Fruit fly (Drosophila melanogaster): ENCODE measurements around the gene CG1409.

CG1409 gene

DNA sequence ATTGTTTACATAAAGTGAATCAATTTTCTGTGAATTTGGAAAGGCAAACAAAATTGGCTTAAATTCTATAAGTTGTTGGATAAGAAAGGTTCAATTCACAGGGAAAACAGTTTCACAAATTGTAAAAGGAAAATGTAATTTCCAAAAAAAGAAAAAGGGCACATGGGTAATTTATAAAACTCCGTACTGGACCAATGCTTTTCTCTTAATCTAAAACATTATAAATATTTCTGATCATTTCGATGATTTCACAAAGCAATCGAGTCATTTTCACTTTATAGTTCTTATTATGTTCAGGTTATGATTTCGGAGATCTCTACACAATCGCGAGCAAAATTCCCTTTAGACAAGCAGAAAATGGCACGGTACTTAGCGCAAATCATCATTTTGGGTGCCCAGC is at the start of gene CG1409:
Gene CG1409 (plus strand): TSS at position 301 of the 400 bp plus-strand sequence.
- no peak for TF ChIP-seq insv (optimal IDR thresholded peaks at IDR 0.05)
- no peak for TF ChIP-seq Sin3A (optimal IDR thresholded peaks at IDR 0.05)
- TF ChIP-seq Myc (optimal IDR thresholded peaks at IDR 0.05): no peak
- no peak for TF ChIP-seq ttk (optimal IDR thresholded peaks at IDR 0.05)
- TF ChIP-seq h (optimal IDR thresholded peaks at IDR 0.05): no peak
- TF ChIP-seq psq (optimal IDR thresholded peaks at IDR 0.05): no peak

- TF ChIP-seq Myc (optimal IDR thresholded peaks at IDR 0.05): no peak
- no peak for TF ChIP-seq ttk (optimal IDR thresholded peaks at IDR 0.05)
- TF ChIP-seq h (optimal IDR thresholded peaks at IDR 0.05): no peak
- TF ChIP-seq psq (optimal IDR thresholded peaks at IDR 0.05): no peak
- no peak for TF ChIP-seq insv (optimal IDR thresholded peaks at IDR 0.05)
- TF ChIP-seq Sin3A (optimal IDR thresholded peaks at IDR 0.05): no peak
Measured at dm6 chrX:7822910-7823309, 35.1 kb upstream of the CG1409 start.

DNA sequence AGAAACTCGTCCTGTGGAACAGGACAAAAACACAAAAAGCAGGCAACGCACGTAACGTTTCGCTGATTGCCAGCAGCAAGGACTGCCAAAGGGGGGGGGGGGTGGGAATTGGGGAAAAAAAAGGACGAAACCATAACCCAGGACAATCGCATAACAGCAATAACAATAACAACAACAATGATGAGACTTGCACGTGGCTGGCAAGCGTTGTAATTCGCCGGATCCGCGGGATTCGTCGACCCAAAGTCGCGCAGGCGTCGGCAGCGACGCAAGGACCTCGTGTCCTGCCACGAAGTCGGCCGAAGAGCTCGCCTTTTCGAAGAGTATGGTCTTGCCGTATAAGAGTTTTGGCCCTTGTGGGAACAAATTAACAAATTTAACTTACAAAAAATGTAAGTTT is 32.7 kb upstream of the CG1409 start:
- no peak for TF ChIP-seq insv (optimal IDR thresholded peaks at IDR 0.05)
- no peak for TF ChIP-seq psq (optimal IDR thresholded peaks at IDR 0.05)
- no peak for TF ChIP-seq ttk (optimal IDR thresholded peaks at IDR 0.05)
- TF ChIP-seq h (optimal IDR thresholded peaks at IDR 0.05): no peak
- no peak for TF ChIP-seq Sin3A (optimal IDR thresholded peaks at IDR 0.05)
- TF ChIP-seq Myc (optimal IDR thresholded peaks at IDR 0.05): no peak

DNA sequence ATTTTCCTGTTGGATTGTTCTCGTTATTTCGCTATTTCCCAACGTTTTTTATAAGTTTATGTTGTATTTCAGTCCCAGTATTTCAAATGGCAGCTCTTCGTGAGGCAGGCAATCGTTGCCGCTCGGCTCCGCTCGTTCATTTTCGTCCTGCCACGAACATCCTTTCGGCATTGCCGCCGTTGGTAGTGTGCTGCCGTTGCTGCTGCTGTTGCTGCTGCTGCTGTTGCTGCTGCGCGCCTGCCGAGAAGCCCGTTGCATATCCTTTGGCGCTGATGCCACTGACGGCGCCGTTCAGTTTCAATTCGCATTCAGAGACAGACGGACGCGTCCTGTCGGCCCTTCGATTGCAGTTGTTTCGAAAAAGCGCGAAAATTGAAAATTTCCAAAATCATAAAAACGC is 32.1 kb upstream of the CG1409 start, which contains the start of gene CARPA:
Gene CARPA (plus strand): TSS at position 301 of the 400 bp plus-strand sequence.
- TF ChIP-seq Myc (optimal IDR thresholded peaks at IDR 0.05) (no peak), ttk (optimal IDR thresholded peaks at IDR 0.05) (no peak), h (optimal IDR thresholded peaks at IDR 0.05) (no peak), Sin3A (optimal IDR thresholded peaks at IDR 0.05) (no peak), psq (optimal IDR thresholded peaks at IDR 0.05) (no peak), insv (optimal IDR thresholded peaks at IDR 0.05) (no peak)

DNA sequence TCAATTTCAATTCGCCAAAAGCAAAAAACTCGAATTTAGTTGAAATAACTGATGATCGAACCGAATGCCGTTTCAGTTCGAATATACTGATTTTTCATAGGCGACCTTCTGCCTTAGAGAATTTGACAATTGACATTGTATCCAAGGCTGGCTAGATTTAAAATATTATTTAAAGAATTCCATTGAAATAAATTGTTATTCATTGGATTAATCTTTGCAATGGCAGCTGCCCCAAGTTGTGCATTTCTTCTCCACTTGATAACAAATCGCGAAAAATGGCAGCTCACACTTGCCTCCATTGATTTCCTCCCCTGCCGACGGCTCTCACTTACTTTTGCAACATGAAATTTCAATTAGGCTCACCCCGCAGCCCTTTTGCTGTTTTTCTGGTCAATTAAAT is 3.8 kb upstream of the CG1409 start, which contains the start of gene CG10920:
Gene CG10920 (minus strand): TSS at position 101 of the 400 bp plus-strand sequence.
- TF ChIP-seq Sin3A (optimal IDR thresholded peaks at IDR 0.05): no peak

DNA sequence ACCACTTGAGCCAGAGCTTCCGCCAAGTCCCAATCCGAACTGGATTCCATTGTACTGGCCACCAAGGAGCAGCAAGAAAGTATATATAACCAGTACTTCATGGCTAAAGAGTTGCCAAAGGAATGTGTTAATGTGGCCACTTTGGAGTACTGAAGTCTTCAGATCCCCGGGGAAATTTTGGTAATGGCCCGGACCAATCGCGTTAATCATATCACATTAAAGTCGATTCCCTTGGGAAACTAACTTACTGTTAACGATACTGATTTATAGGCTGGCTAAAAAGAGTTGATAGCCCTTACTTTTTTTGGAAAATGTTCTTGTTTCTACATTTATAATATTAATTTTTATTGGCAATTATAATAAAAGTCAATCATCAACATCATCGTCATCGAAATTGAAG is 8.9 kb downstream of the CG1409 start, which contains the start of gene Ir7b:
Gene Ir7b (minus strand): TSS at position 101 of the 400 bp plus-strand sequence.
- TF ChIP-seq psq (optimal IDR thresholded peaks at IDR 0.05) (no peak), ttk (optimal IDR thresholded peaks at IDR 0.05) (no peak), Myc (optimal IDR thresholded peaks at IDR 0.05) (no peak), Sin3A (optimal IDR thresholded peaks at IDR 0.05) (no peak)

DNA sequence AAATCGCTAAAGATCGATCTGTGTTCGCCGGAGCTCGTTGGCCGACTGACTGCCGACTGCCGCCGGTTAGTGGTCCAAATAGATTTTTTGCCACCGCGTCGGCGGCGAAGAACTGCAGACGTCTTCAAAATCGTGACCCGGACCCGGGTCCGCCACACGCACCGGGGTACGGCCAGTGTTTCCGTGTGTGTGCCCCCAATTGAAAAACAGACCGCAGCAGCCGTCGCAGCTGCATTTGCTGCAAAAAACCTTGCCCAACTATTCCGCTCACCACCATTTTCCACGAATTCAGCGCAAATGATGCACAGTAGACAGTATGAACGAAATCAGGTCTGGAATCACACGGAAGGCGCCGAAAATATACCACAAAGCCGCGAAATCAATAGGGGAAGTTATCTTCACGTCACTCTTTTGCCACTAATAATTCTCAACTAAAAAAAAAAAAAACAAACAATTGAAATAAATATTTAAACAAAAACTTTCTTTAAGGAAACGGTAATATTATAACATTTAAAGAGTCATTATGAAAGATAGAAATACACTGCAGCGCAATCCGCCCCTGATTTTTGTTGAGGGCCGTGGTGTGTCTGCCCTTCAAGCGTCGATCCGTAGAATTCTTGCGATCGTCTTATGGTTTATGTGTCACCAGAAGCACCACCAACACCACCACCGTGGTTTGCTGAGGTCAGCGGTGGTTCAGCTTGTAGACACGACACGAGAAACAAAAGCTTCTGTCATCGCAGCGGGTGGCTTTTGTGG is 15.4 kb downstream of the CG1409 start, which contains the start of gene dec:
Gene dec (minus strand): TSS at position 51 of the 759 bp plus-strand sequence.
- no peak for TF ChIP-seq insv (optimal IDR thresholded peaks at IDR 0.05)
- no peak for TF ChIP-seq h (optimal IDR thresholded peaks at IDR 0.05)
- TF ChIP-seq psq (optimal IDR thresholded peaks at IDR 0.05): no peak
- TF ChIP-seq ttk (optimal IDR thresholded peaks at IDR 0.05): no peak
- TF ChIP-seq Sin3A (optimal IDR thresholded peaks at IDR 0.05): no peak
- TF ChIP-seq Myc (optimal IDR thresholded peaks at IDR 0.05): no peak

DNA sequence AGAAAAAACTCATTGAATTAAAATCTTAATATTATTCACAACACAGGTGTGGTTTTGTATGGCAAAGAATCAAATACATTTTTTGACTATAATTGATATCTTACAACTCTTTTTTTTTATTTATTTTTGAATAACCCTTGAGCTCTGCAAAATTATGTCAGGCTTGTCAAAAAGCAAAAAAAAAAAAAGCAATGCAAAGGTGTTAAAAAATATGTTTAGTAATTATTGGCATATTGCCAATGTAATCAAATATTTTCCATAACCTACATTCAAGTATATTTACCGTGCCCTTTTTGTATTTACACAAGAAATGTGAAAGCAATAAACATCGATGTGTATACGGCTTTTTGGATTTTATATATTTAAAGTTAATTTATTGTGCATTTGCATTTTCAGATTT is 16.1 kb downstream of the CG1409 start, which contains the start of gene Ir7c:
Gene Ir7c (plus strand): TSS at position 301 of the 400 bp plus-strand sequence.
- no peak for TF ChIP-seq ttk (optimal IDR thresholded peaks at IDR 0.05)
- TF ChIP-seq h (optimal IDR thresholded peaks at IDR 0.05): no peak
- no peak for TF ChIP-seq Sin3A (optimal IDR thresholded peaks at IDR 0.05)
- no peak for TF ChIP-seq psq (optimal IDR thresholded peaks at IDR 0.05)
- TF ChIP-seq insv (optimal IDR thresholded peaks at IDR 0.05): no peak
- no peak for TF ChIP-seq Myc (optimal IDR thresholded peaks at IDR 0.05)

- no peak for TF ChIP-seq psq (optimal IDR thresholded peaks at IDR 0.05)
- TF ChIP-seq ttk (optimal IDR thresholded peaks at IDR 0.05): no peak
Measured at dm6 chrX:7878736-7879135, 20.8 kb downstream of the CG1409 start, which contains the start of gene Ir7d. Gene Ir7d, minus strand, starts transcription at chrX:7878836.

dm6 chrX:7881579-7881978 is 23.6 kb downstream of the CG1409 start, which contains the start of gene Ir7e:
Gene Ir7e, minus strand, starts transcription at chrX:7881679.
- no peak for TF ChIP-seq insv (optimal IDR thresholded peaks at IDR 0.05)
- no peak for TF ChIP-seq ttk (optimal IDR thresholded peaks at IDR 0.05)
- TF ChIP-seq psq (optimal IDR thresholded peaks at IDR 0.05): no peak
- TF ChIP-seq h (optimal IDR thresholded peaks at IDR 0.05): no peak
- TF ChIP-seq Sin3A (optimal IDR thresholded peaks at IDR 0.05): no peak
- TF ChIP-seq Myc (optimal IDR thresholded peaks at IDR 0.05): no peak

DNA sequence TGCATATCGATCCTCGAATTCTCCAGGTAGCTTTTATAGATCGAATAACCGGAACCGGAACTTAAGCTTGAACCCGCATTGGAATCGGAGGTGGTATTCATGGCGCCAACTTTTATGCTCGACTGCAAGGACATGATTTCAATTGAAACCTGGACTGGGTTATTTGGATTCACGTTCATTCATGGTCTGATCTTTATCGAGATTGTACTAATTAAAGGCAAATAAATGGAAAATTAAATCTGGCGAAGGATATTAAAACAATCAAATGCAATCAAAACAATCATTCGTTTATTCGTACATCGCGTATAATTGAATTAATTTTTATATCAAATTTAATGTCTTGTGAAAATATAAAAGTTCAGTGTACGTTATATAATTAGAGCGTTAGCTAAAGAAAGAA is 26.0 kb downstream of the CG1409 start, which contains the start of gene Ir7f:
Gene Ir7f (minus strand): TSS at position 101 of the 400 bp plus-strand sequence.
- TF ChIP-seq Myc (optimal IDR thresholded peaks at IDR 0.05): no peak
- TF ChIP-seq insv (optimal IDR thresholded peaks at IDR 0.05): no peak
- no peak for TF ChIP-seq psq (optimal IDR thresholded peaks at IDR 0.05)
- no peak for TF ChIP-seq Sin3A (optimal IDR thresholded peaks at IDR 0.05)
- no peak for TF ChIP-seq h (optimal IDR thresholded peaks at IDR 0.05)
- TF ChIP-seq ttk (optimal IDR thresholded peaks at IDR 0.05): no peak

- TF ChIP-seq Myc (optimal IDR thresholded peaks at IDR 0.05) (no peak), ttk (optimal IDR thresholded peaks at IDR 0.05) (no peak), insv (optimal IDR thresholded peaks at IDR 0.05) (no peak), psq (optimal IDR thresholded peaks at IDR 0.05) (no peak), h (optimal IDR thresholded peaks at IDR 0.05) (no peak), Sin3A (optimal IDR thresholded peaks at IDR 0.05) (no peak)
Measured at dm6 chrX:7884360-7884759, 26.4 kb downstream of the CG1409 start, which contains the start of gene Ir7g. Gene Ir7g, plus strand, starts transcription at chrX:7884660.
